Worm (Caenorhabditis elegans): ENCODE results near the gene fbxa-151.

DNA sequence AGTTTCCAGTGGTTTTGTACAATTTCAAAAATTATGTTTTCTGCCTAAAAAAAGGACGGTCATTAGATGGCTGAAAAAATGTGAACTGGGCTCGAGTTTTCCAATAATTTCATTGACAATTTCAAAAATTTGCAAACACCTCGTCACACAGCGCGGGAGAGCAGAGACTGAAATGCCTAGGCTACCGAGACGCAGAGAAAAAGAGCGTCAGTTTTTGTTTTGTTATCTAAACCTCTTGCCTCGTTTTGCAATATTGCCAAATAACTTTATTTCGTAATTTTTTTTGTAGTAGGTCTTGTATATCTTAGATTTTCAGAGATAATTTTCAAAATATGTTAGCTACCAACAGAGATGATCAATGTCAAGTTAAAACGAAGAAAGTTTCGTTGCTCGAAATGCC is 23.5 kb downstream of the fbxa-151 start, which contains the start of gene fbxa-63:
- TF ChIP-seq flt-1 (GFP tag; IDR thresholded peaks at IDR 0.05), result no peak
- TF ChIP-seq klf-2 (GFP tag; conservative IDR thresholded peaks at IDR 0.05), result no peak
- no peak for TF ChIP-seq ref-1 (GFP tag; conservative IDR thresholded peaks at IDR 0.05)
- TF ChIP-seq cog-1 (tag; optimal IDR thresholded peaks at IDR 0.05), result no peak
- TF ChIP-seq ztf-29 (GFP tag; IDR thresholded peaks at IDR 0.05), result no peak
- no peak for TF ChIP-seq med-1 (GFP tag; optimal IDR thresholded peaks at IDR 0.05; ENCODE audit: insufficient read depth)
- TF ChIP-seq ztf-23 (GFP tag; IDR thresholded peaks at IDR 0.05), result no peak
- no peak for TF ChIP-seq tab-1 (GFP tag; IDR thresholded peaks at IDR 0.05)

Measured in whole organism, midembryonic.